Fruit fly (Drosophila melanogaster): ENCODE data around the gene SPE.

The SPE gene

dm6 chr3R:23674369-23674768, 11.7 kb upstream of the SPE start (continued):
- TF ChIP-seq CG7368 (GFP tag; optimal IDR thresholded peaks at IDR 0.05) (no peak), vri (GFP tag; optimal IDR thresholded peaks at IDR 0.05) (no peak), CG11762 (GFP tag; optimal IDR thresholded peaks at IDR 0.05; ENCODE audit: insufficient read depth) (no peak), CG31627 (GFP tag; optimal IDR thresholded peaks at IDR 0.05) (peak; percentile 24), esn (GFP tag; optimal IDR thresholded peaks at IDR 0.05) (peak; percentile 49), CG6808 (GFP tag; optimal IDR thresholded peaks at IDR 0.05) (no peak), cyc (GFP tag; optimal IDR thresholded peaks at IDR 0.05) (no peak)

- TF ChIP-seq dac (GFP tag; optimal IDR thresholded peaks at IDR 0.05) (peak; percentile 18), eg (GFP tag; IDR thresholded peaks at IDR 0.05) (no peak; the same call in 2 of the 3 replicates), Lpt (GFP tag; optimal IDR thresholded peaks at IDR 0.05) (no peak), CG32006 (GFP tag; optimal IDR thresholded peaks at IDR 0.05) (peak; percentile 74), fkh (GFP tag; optimal IDR thresholded peaks at IDR 0.05) (no peak), CG34406 (GFP tag; optimal IDR thresholded peaks at IDR 0.05) (peak; percentile 34), fd85E (GFP tag; optimal IDR thresholded peaks at IDR 0.05) (no peak), Eip75B (GFP tag; optimal IDR thresholded peaks at IDR 0.05) (peak; percentile 7), Hr4 (GFP tag; optimal IDR thresholded peaks at IDR 0.05) (peak; percentile 20), CG31627 (GFP tag; optimal IDR thresholded peaks at IDR 0.05) (no peak), achi (GFP tag; optimal IDR thresholded peaks at IDR 0.05) (peak; percentile 33), CG3919 (GFP tag; optimal IDR thresholded peaks at IDR 0.05) (peak; percentile 42), CG6276 (GFP tag; optimal IDR thresholded peaks at IDR 0.05) (peak; percentile 24), CG1621 (tag; optimal IDR thresholded peaks at IDR 0.05) (no peak), CG4318 (GFP tag; optimal IDR thresholded peaks at IDR 0.05) (peak; percentile 47), CG7368 (GFP tag; optimal IDR thresholded peaks at IDR 0.05) (no peak), cyc (GFP tag; optimal IDR thresholded peaks at IDR 0.05) (peak; percentile 8), CG10631 (GFP tag; optimal IDR thresholded peaks at IDR 0.05) (peak; percentile 36), Sox15 (GFP tag; optimal IDR thresholded peaks at IDR 0.05) (no peak), CG11762 (GFP tag; optimal IDR thresholded peaks at IDR 0.05; ENCODE audit: insufficient read depth) (peak; percentile 10), svp (GFP tag) (no peak), CG6854 (GFP tag; optimal IDR thresholded peaks at IDR 0.05) (no peak), Sox102F (GFP tag; optimal IDR thresholded peaks at IDR 0.05) (no peak), Ets21C (GFP tag; optimal IDR thresholded peaks at IDR 0.05) (no peak), CG11294 (GFP tag; IDR thresholded peaks at IDR 0.05) (no peak), Eip78C (GFP tag) (peak; percentile 78), OdsH (GFP tag; optimal IDR thresholded peaks at IDR 0.05) (peak; percentile 26)
Observed at dm6 chr3R:23675646-23676045, 10.4 kb upstream of the SPE start.

- TF ChIP-seq fd59A (GFP tag; optimal IDR thresholded peaks at IDR 0.05) (no peak), CG10631 (GFP tag; optimal IDR thresholded peaks at IDR 0.05) (no peak), fkh (GFP tag; optimal IDR thresholded peaks at IDR 0.05) (peak; percentile 22), CG15336 (GFP tag; IDR thresholded peaks at IDR 0.05) (0 out of 2 replicates have a peak, but pooled peaks have one; percentile 9), OdsH (GFP tag; optimal IDR thresholded peaks at IDR 0.05) (no peak), achi (GFP tag; optimal IDR thresholded peaks at IDR 0.05) (no peak), vri (GFP tag; optimal IDR thresholded peaks at IDR 0.05) (no peak), svp (GFP tag) (peak; percentile 13), Hr4 (GFP tag; optimal IDR thresholded peaks at IDR 0.05) (no peak), CG10669 (GFP tag; optimal IDR thresholded peaks at IDR 0.05) (no peak)
Observed at dm6 chr3R:23677058-23677457, 9.0 kb upstream of the SPE start, which contains the start of gene GILT3. Gene GILT3 (plus strand): TSS chr3R:23677358.

dm6 chr3R:23678349-23679193, 7.5 kb upstream of the SPE start, which contains the start of gene GILT2:
Gene GILT2 (plus strand): TSS chr3R:23678895.
- peak; percentile 80 for TF ChIP-seq Hr39 (GFP tag; optimal IDR thresholded peaks at IDR 0.05)
- TF ChIP-seq salr (GFP tag; optimal IDR thresholded peaks at IDR 0.05): no peak
- TF ChIP-seq CG11762 (GFP tag; optimal IDR thresholded peaks at IDR 0.05; ENCODE audit: insufficient read depth): peak; percentile 43
- TF ChIP-seq vri (GFP tag; optimal IDR thresholded peaks at IDR 0.05): peak; percentile 85
- peak; percentile 74 for TF ChIP-seq CG32006 (GFP tag; optimal IDR thresholded peaks at IDR 0.05)
- TF ChIP-seq Ets21C (GFP tag; optimal IDR thresholded peaks at IDR 0.05): peak; percentile 57
- TF ChIP-seq Met (GFP tag; optimal IDR thresholded peaks at IDR 0.05): peak; percentile 88
- TF ChIP-seq Gug (GFP tag; IDR thresholded peaks at IDR 0.05): peak; percentile 29; the same call in 1 of the 2 replicates
- peak; percentile 66 for TF ChIP-seq Hr4 (GFP tag; optimal IDR thresholded peaks at IDR 0.05)
- TF ChIP-seq svp (GFP tag): peak; percentile 93
- TF ChIP-seq CG8319 (GFP tag; optimal IDR thresholded peaks at IDR 0.05): peak; percentile 70
- TF ChIP-seq pdm3 (GFP tag; optimal IDR thresholded peaks at IDR 0.05): peak; percentile 73
- peak; percentile 4 for TF ChIP-seq dac (GFP tag; optimal IDR thresholded peaks at IDR 0.05)
- peak; percentile 66 for TF ChIP-seq CG6808 (GFP tag; optimal IDR thresholded peaks at IDR 0.05)
- no peak for TF ChIP-seq spab (GFP tag; optimal IDR thresholded peaks at IDR 0.05)
- peak; percentile 88 for TF ChIP-seq CG6163 (GFP tag; IDR thresholded peaks at IDR 0.05)
- no peak for TF ChIP-seq CG4318 (GFP tag; optimal IDR thresholded peaks at IDR 0.05)
- peak; percentile 60 to 73 for TF ChIP-seq ss (GFP tag; optimal IDR thresholded peaks at IDR 0.05)
- TF ChIP-seq Sox14 (GFP tag; optimal IDR thresholded peaks at IDR 0.05): peak; percentile 71

Measured in whole organism, prepupa.